Worm (Caenorhabditis elegans) whole organism, L2 larva: ENCODE measurements around the gene cwp-1.

Experiments used
- C34F6.9 ChIP-seq: fragments of 150-350 bp; optimal IDR thresholded peaks from 2 replicates; lab custom pipeline; 2014; ENCODE audit warnings: missing biosample characterization, missing genetic modification characterization
- F13H6.1 ChIP-seq: sonication (generic microtip); optimal IDR thresholded peaks from 2 replicates; lab custom pipeline; 2016; ENCODE audit warnings: missing genetic modification characterization, missing compliant biosample characterization
- R02D3.7 ChIP-seq: fragments of 150-350 bp; optimal IDR thresholded peaks from 2 replicates; lab custom pipeline; 2014; ENCODE audit warnings: missing biosample characterization, missing genetic modification characterization
- Y55F3AM.14 ChIP-seq: fragments of 200-800 bp; sonication (Bioruptor generic); optimal IDR thresholded peaks from 2 replicates; lab custom pipeline; 2018; ENCODE audit warnings: mild to moderate bottlenecking, missing genetic modification characterization, missing compliant biosample characterization
- ZK546.5 ChIP-seq: sonication (generic microtip); optimal IDR thresholded peaks from 2 replicates; lab custom pipeline; 2017; ENCODE audit warnings: missing biosample characterization, missing genetic modification characterization
- alr-1 ChIP-seq: fragments of 150-350 bp; optimal IDR thresholded peaks from 2 replicates; lab custom pipeline; 2014; ENCODE audit warnings: missing biosample characterization, missing genetic modification characterization
- aly-2 ChIP-seq: fragments of 150-350 bp; optimal IDR thresholded peaks from 2 replicates; lab custom pipeline; 2014; ENCODE audit warnings: missing biosample characterization, missing genetic modification characterization
- ama-1 ChIP-seq: fragments of 150-350 bp; optimal IDR thresholded peaks from 2 replicates; lab custom pipeline; 2018; ENCODE audit warnings: inconsistent platforms
- ceh-16 ChIP-seq: fragments of 150-350 bp; optimal IDR thresholded peaks from 2 replicates; lab custom pipeline; 2014; ENCODE audit warnings: missing biosample characterization, missing genetic modification characterization
- ceh-82 ChIP-seq: fragments of 150-350 bp; optimal IDR thresholded peaks from 2 replicates; lab custom pipeline; 2014; ENCODE audit warnings: missing biosample characterization, missing genetic modification characterization
- crh-2 ChIP-seq: sonication (generic microtip); optimal IDR thresholded peaks from 2 replicates; lab custom pipeline; 2017; ENCODE audit warnings: missing biosample characterization, missing genetic modification characterization
- dmd-4 ChIP-seq: sonication (generic microtip); optimal IDR thresholded peaks from 2 replicates; lab custom pipeline; 2017; ENCODE audit warnings: missing biosample characterization, missing genetic modification characterization
- elt-3 ChIP-seq: sonication (generic microtip); optimal IDR thresholded peaks from 2 replicates; lab custom pipeline; 2017; ENCODE audit warnings: missing biosample characterization, missing genetic modification characterization
- fos-1 ChIP-seq: fragments of 150-350 bp; optimal IDR thresholded peaks from 2 replicates; lab custom pipeline; 2014; ENCODE audit warnings: missing biosample characterization, missing genetic modification characterization
- gmeb-1 ChIP-seq: fragments of 150-350 bp; optimal IDR thresholded peaks from 2 replicates; lab custom pipeline; 2014; ENCODE audit warnings: missing biosample characterization, missing genetic modification characterization
- lin-11 ChIP-seq: fragments of 150-350 bp; sonication (generic microtip); optimal IDR thresholded peaks from 2 replicates; lab custom pipeline; 2014; ENCODE audit warnings: missing biosample characterization, missing genetic modification characterization, inconsistent platforms, mixed read lengths
- lin-13 ChIP-seq: fragments of 150-350 bp; optimal IDR thresholded peaks from 2 replicates; lab custom pipeline; 2014; ENCODE audit warnings: missing biosample characterization, missing genetic modification reagents, missing genetic modification characterization
- lsy-2 ChIP-seq, 2 experiments: fragments of 150-350 bp in 1 of 2; sonication (generic microtip) in 1 of 2; optimal IDR thresholded peaks; 2 replicates each; lab custom pipeline; 2014 to 2017; ENCODE audit warnings: missing biosample characterization in 2 of 2, missing genetic modification characterization in 2 of 2
- mab-5 ChIP-seq: fragments of 150-350 bp; optimal IDR thresholded peaks from 2 replicates; lab custom pipeline; 2014; ENCODE audit warnings: missing biosample characterization, missing genetic modification characterization
- mbf-1 ChIP-seq: sonication (generic microtip); optimal IDR thresholded peaks from 2 replicates; lab custom pipeline; 2017; ENCODE audit warnings: missing biosample characterization, missing genetic modification characterization
- nhr-10 ChIP-seq: sonication (generic microtip); optimal IDR thresholded peaks from 2 replicates; lab custom pipeline; 2017; ENCODE audit warnings: missing biosample characterization, missing genetic modification characterization
- nhr-12 ChIP-seq: fragments of 150-350 bp; optimal IDR thresholded peaks from 2 replicates; lab custom pipeline; 2014; ENCODE audit warnings: missing biosample characterization, missing genetic modification characterization
- nhr-129 ChIP-seq: fragments of 150-350 bp; optimal IDR thresholded peaks from 2 replicates; lab custom pipeline; 2014; ENCODE audit warnings: missing biosample characterization, missing genetic modification characterization
- nhr-21 ChIP-seq: fragments of 150-350 bp; optimal IDR thresholded peaks from 2 replicates; lab custom pipeline; 2014; ENCODE audit warnings: missing biosample characterization, missing genetic modification characterization
- nhr-23 ChIP-seq: fragments of 150-350 bp; optimal IDR thresholded peaks from 2 replicates; lab custom pipeline; 2014; ENCODE audit warnings: missing biosample characterization, missing genetic modification reagents, missing genetic modification characterization
- nhr-25 ChIP-seq: fragments of 150-350 bp; sonication (generic microtip); optimal IDR thresholded peaks from 3 replicates; lab custom pipeline; 2014; ENCODE audit warnings: missing biosample characterization, missing genetic modification characterization
- nhr-6 ChIP-seq: fragments of 150-350 bp; optimal IDR thresholded peaks from 2 replicates; lab custom pipeline; 2014; ENCODE audit warnings: missing biosample characterization, missing genetic modification characterization
- peb-1 ChIP-seq: fragments of 150-350 bp; optimal IDR thresholded peaks from 2 replicates; lab custom pipeline; 2014; ENCODE audit warnings: missing biosample characterization, missing genetic modification characterization
- sem-4 ChIP-seq: fragments of 150-350 bp; optimal IDR thresholded peaks from 2 replicates; lab custom pipeline; 2014; ENCODE audit warnings: missing biosample characterization, missing genetic modification reagents, missing genetic modification characterization
- skn-1 ChIP-seq: sonication (generic microtip); optimal IDR thresholded peaks from 2 replicates; lab custom pipeline; 2017; ENCODE audit warnings: missing biosample characterization, missing genetic modification characterization
- sma-3 ChIP-seq: sonication (generic microtip); optimal IDR thresholded peaks from 2 replicates; lab custom pipeline; 2016; ENCODE audit warnings: missing genetic modification reagents, missing genetic modification characterization, missing compliant biosample characterization
- sma-9 ChIP-seq, 2 experiments: fragments of 150-350 bp in 1 of 2; sonication (generic microtip) in 1 of 2; optimal IDR thresholded peaks; 2 replicates each; lab custom pipeline; 2014 to 2016; ENCODE audit warnings: missing genetic modification characterization in 2 of 2, mild to moderate bottlenecking in 1 of 2, missing biosample characterization in 1 of 2, missing compliant biosample characterization in 1 of 2, missing genetic modification reagents in 1 of 2, moderate library complexity in 1 of 2
- unc-39 ChIP-seq: fragments of 150-350 bp; optimal IDR thresholded peaks from 2 replicates; lab custom pipeline; 2014; ENCODE audit warnings: missing biosample characterization, missing genetic modification characterization
- unc-55 ChIP-seq: fragments of 150-350 bp; sonication (generic microtip); optimal IDR thresholded peaks from 3 replicates; lab custom pipeline; 2014; ENCODE audit warnings: missing biosample characterization, missing genetic modification reagents, missing genetic modification characterization
- zag-1 ChIP-seq: fragments of 150-350 bp; optimal IDR thresholded peaks from 2 replicates; lab custom pipeline; 2014; ENCODE audit warnings: missing biosample characterization, missing genetic modification characterization
- ztf-11 ChIP-seq: sonication (generic microtip); optimal IDR thresholded peaks from 2 replicates; lab custom pipeline; 2017; ENCODE audit warnings: missing biosample characterization, missing genetic modification characterization
- ztf-4 ChIP-seq: fragments of 150-350 bp; optimal IDR thresholded peaks from 2 replicates; lab custom pipeline; 2014; ENCODE audit warnings: missing biosample characterization, missing genetic modification characterization

cwp-1 gene

ce11 chrV:4846507-4846906 is 5.4 kb upstream of the cwp-1 start:
- no peak for TF ChIP-seq nhr-21 (tag; lab: Kevin White, UChicago)
- TF ChIP-seq crh-2 (tag; lab: Kevin White, UChicago), result no peak
- no peak for TF ChIP-seq nhr-10 (tag; lab: Kevin White, UChicago)
- no peak for TF ChIP-seq mab-5 (tag; lab: Kevin White, UChicago)
- TF ChIP-seq ceh-16 (tag; lab: Kevin White, UChicago), result no peak
- TF ChIP-seq sem-4 (tag; lab: Kevin White, UChicago), result no peak
- TF ChIP-seq R02D3.7 (tag; lab: Kevin White, UChicago), result no peak
- TF ChIP-seq fos-1 (tag; lab: Kevin White, UChicago), result no peak
- TF ChIP-seq ceh-82, result no peak
- no peak for TF ChIP-seq nhr-12 (tag; lab: Kevin White, UChicago)
- no peak for TF ChIP-seq unc-39 (tag; lab: Kevin White, UChicago)
- TF ChIP-seq C34F6.9 (tag; lab: Kevin White, UChicago), result no peak

DNA sequence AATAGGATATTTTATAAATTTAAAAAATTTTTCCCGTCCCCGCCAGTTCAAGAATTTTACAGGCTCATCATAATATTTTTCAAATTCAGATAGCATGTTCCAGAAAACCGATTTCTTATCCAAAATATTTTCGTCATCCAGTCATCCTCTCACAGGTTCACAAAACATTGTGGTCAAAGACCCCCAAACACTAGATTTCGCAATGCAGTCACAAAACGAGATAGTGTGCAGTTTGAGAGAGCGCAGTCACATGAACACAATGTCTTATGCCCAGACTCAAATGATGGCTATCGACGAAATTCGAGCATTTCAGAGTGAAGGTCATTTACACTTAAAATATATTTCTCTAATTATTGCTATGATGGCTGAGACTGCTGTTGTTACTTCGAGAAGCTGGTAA is 3.5 kb upstream of the cwp-1 start, which contains the start of gene abhd-5.2:
abhd-5.2 (plus strand) TSS at position 95 of the 400 bp plus-strand sequence.
- TF ChIP-seq lin-11 (tag; lab: Kevin White, UChicago) (no peak), ztf-4 (tag; lab: Kevin White, UChicago) (no peak), fos-1 (tag; lab: Kevin White, UChicago) (peak; percentile 60), unc-55 (GFP tag; lab: Kevin White, UChicago) (peak; percentile 66), gmeb-1 (tag; lab: Kevin White, UChicago) (peak; percentile 71), F13H6.1 (tag; lab: Kevin White, UChicago) (peak; percentile 25), sma-9 (GFP tag; optimal IDR thresholded peaks at IDR 0.05; lab: Kevin White, UChicago) (peak; percentile 45), sma-9 (tag; optimal IDR thresholded peaks at IDR 0.05; lab: Kevin White, UChicago) (no peak), crh-2 (tag; lab: Kevin White, UChicago) (peak; percentile 45), C34F6.9 (tag; lab: Kevin White, UChicago) (peak; percentile 83), nhr-129 (peak; percentile 79), lin-13 (GFP tag; lab: Kevin White, UChicago) (no peak), alr-1 (no peak), sma-3 (GFP tag; lab: Kevin White, UChicago) (peak; percentile 12), lsy-2 (tag; optimal IDR thresholded peaks at IDR 0.05; lab: Kevin White, UChicago) (peak in 1 of 2 experiments; percentile 61), nhr-25 (tag; lab: Kevin White, UChicago) (peak; percentile 7), elt-3 (tag; lab: Kevin White, UChicago) (no peak)

DNA sequence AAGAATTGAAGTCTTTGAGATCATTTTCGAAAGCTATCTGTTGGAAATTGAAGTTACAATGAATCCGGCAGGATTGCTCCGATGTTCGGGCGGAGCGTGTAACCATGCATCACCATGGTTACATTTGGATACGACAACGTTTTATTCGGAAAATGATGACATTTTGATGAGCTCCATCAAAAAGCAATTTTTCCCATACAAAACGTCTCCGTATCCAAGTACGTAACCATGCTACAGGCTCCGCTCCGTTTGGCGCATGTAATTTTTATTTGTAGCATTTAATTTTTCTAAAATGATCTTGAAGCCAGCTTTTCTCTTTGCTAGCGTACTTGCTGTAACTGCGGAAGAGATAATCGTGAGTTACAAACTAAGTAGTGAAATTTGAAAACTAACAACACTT is 1.5 kb upstream of the cwp-1 start, which contains the start of the genes cwp-2 and cwp-3:
cwp-2 (minus strand) TSS at position 101 of the 400 bp plus-strand sequence.
cwp-3 (plus strand) TSS at position 293 of the 400 bp plus-strand sequence.
- TF ChIP-seq mbf-1 (tag; lab: Kevin White, UChicago), result no peak
- TF ChIP-seq ZK546.5, result no peak
- TF ChIP-seq lin-11 (tag; lab: Kevin White, UChicago), result no peak
- TF ChIP-seq unc-39 (tag; lab: Kevin White, UChicago), result no peak
- no peak for TF ChIP-seq mab-5 (tag; lab: Kevin White, UChicago)
- no peak for TF ChIP-seq lsy-2 (tag; optimal IDR thresholded peaks at IDR 0.05; lab: Kevin White, UChicago)
- TF ChIP-seq Y55F3AM.14 (GFP tag; lab: Kevin White, UChicago), result no peak
- TF ChIP-seq sma-3 (GFP tag; lab: Kevin White, UChicago), result no peak
- no peak for TF ChIP-seq peb-1
- no peak for TF ChIP-seq nhr-10 (tag; lab: Kevin White, UChicago)
- no peak for TF ChIP-seq nhr-23 (tag; lab: Kevin White, UChicago)
- TF ChIP-seq skn-1 (tag; lab: Kevin White, UChicago), result no peak
- TF ChIP-seq gmeb-1 (tag; lab: Kevin White, UChicago), result no peak
- TF ChIP-seq ceh-82, result no peak
- no peak for TF ChIP-seq nhr-6 (tag; lab: Kevin White, UChicago)
- TF ChIP-seq nhr-25 (tag; lab: Kevin White, UChicago), result no peak

DNA sequence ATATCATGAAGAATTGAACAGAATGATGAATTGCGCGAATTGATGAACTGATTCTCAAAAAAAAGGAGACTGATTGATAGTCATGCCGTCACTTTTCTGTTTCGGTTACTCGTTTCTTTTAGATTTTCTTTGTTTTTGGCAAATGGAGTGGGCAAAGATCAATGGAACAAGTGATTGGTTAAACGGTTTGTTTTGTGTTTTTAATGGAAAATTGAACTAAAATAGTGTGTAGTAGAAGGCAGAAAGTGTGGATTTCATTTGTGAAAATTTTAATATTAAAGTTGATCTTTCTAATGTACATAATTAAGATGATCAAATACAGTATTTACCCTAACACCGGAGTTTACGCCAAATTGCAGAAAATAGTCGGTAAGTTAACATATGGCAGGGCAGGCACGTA is 1.2 kb downstream of the cwp-1 start, which contains the start of gene nas-9:
nas-9 (minus strand) TSS at position 101 of the 400 bp plus-strand sequence.
- no peak for TF ChIP-seq ceh-82
- TF ChIP-seq unc-39 (tag; lab: Kevin White, UChicago), result no peak
- no peak for TF ChIP-seq ama-1
- TF ChIP-seq fos-1 (tag; lab: Kevin White, UChicago), result no peak
- TF ChIP-seq ztf-11 (tag; lab: Kevin White, UChicago), result no peak
- TF ChIP-seq mab-5 (tag; lab: Kevin White, UChicago), result no peak
- TF ChIP-seq C34F6.9 (tag; lab: Kevin White, UChicago), result no peak
- no peak for TF ChIP-seq Y55F3AM.14 (GFP tag; lab: Kevin White, UChicago)
- no peak for TF ChIP-seq zag-1
- TF ChIP-seq nhr-129, result no peak
- TF ChIP-seq dmd-4 (tag; lab: Kevin White, UChicago), result no peak
- TF ChIP-seq lsy-2 (tag; optimal IDR thresholded peaks at IDR 0.05; lab: Kevin White, UChicago), result no peak
- no peak for TF ChIP-seq aly-2 (tag; lab: Kevin White, UChicago)
- TF ChIP-seq elt-3 (tag; lab: Kevin White, UChicago), result no peak
